Worm (Caenorhabditis elegans) whole organism, L1 larva: Measurements from ENCODE around the gene ZK896.4.

Experiments
- egl-27 ChIP-seq, 2 experiments: fragments of 150-350 bp in 1 of 2; sonication (generic microtip); optimal IDR thresholded peaks; 3 replicates each; lab custom pipeline; 2017 to 2018; ENCODE audit warnings: missing biosample characterization in 2 of 2, missing genetic modification characterization in 2 of 2, missing genetic modification reagents in 2 of 2
- skn-1 ChIP-seq: fragments of 150-350 bp; optimal IDR thresholded peaks from 2 replicates; lab custom pipeline; 2014; ENCODE audit warnings: missing biosample characterization, missing genetic modification characterization
- snpc-4 ChIP-seq: fragments of 150-350 bp; optimal IDR thresholded peaks from 2 replicates; lab custom pipeline; 2014; ENCODE audit warnings: missing biosample characterization, missing genetic modification characterization

ce11 chrIV:12911990-12912389, 28.9 kb upstream of the ZK896.4 start, which contains the start of gene K08D8.5:
- TF ChIP-seq egl-27 (tag; optimal IDR thresholded peaks at IDR 0.05; lab: Kevin White, UChicago) (no peak), skn-1 (tag; lab: Kevin White, UChicago) (no peak), snpc-4 (tag; lab: Kevin White, UChicago) (no peak)
